Fruit fly (Drosophila melanogaster): ENCODE measurements around the gene CG6576.

The CG6576 gene

DNA sequence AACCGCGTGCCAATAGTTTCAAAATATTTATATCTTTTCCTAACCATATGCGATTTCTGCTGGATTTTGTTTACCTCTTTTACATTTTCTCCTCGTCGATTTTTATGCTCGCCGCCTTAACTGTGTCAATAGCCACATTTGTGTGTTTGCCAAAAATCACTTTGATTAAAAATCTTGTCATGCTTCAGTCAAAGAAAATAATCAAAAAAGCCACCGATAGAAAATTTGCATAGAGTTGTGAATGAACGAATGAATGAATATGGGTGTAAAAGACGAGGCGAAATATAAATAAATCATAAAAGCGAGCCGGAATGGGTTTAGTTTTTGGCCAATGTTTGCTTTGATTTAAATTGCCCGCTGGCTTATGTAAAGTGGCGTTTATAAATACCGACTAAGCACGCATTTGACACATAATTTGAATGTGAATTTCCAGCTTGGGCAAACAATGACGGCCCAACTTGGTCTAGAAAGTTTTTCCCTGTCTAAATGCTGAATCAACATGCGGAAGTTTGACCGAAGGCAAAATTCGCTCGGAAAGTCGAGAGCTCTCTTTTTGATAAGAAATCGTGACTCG lies 25.0 kb downstream of the CG6576 start:
- no peak for TF ChIP-seq CG3065 (GFP tag; optimal IDR thresholded peaks at IDR 0.05)
- TF ChIP-seq CG8290 (GFP tag; optimal IDR thresholded peaks at IDR 0.05) = no peak
- no peak for TF ChIP-seq CG8290 (tag; optimal IDR thresholded peaks at IDR 0.05)
- no peak for TF ChIP-seq ac (GFP tag; optimal IDR thresholded peaks at IDR 0.05)
- no peak for TF ChIP-seq CG6689 (GFP tag; IDR thresholded peaks at IDR 0.05)
- no peak for TF ChIP-seq Sry-δ (GFP tag; optimal IDR thresholded peaks at IDR 0.05)
- peak; percentile 61; the same call in 1 of the 2 replicates for TF ChIP-seq vvl (GFP tag; IDR thresholded peaks at IDR 0.05)
- TF ChIP-seq Med (GFP tag) = peak; percentile 72
- TF ChIP-seq odd (GFP tag; optimal IDR thresholded peaks at IDR 0.05) = no peak
- TF ChIP-seq sens (GFP tag) = peak; percentile 38
- TF ChIP-seq CG9437 (GFP tag; optimal IDR thresholded peaks at IDR 0.05) = no peak
- TF ChIP-seq chinmo (GFP tag; IDR thresholded peaks at IDR 0.05; ENCODE audit: partially characterized antibody) = 0 out of 4 replicates have a peak, but pooled peaks have one; percentile 57
- TF ChIP-seq oc (tag; optimal IDR thresholded peaks at IDR 0.05) = peak; percentile 32
- TF ChIP-seq H2.0 (GFP tag; IDR thresholded peaks at IDR 0.05) = no peak

DNA sequence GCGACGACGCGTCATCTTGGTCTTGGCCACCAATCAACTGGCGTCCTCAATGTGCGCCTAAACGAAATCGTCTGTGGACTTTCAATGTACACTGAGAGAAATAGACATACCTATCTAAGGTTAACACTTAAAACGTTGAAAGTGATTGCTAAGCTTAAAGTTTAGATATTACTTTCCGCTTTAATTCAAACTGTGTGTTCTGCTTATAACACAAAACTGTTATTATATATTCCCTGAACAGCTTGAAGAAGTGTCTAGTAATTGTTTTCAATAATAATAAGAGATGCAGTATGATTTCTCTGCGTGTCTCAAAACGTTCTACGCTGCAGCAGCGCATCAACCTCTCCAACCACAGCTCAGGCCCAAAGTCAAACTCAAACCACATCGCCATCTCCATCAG lies 26.2 kb downstream of the CG6576 start:
- peak; percentile 29 for TF ChIP-seq sens (GFP tag)
- no peak for TF ChIP-seq Jarid2 (GFP tag; optimal IDR thresholded peaks at IDR 0.05)
- TF ChIP-seq Elba2 (GFP tag; optimal IDR thresholded peaks at IDR 0.05) = no peak
- no peak for TF ChIP-seq CG18764 (GFP tag; optimal IDR thresholded peaks at IDR 0.05)
- no peak for TF ChIP-seq GATAe (GFP tag; conservative IDR thresholded peaks at IDR 0.05)
- TF ChIP-seq CG1602 (GFP tag; optimal IDR thresholded peaks at IDR 0.05) = no peak
- peak; percentile 41 for TF ChIP-seq Drgx (GFP tag; IDR thresholded peaks at IDR 0.05)
- TF ChIP-seq Doc3 (GFP tag; IDR thresholded peaks at IDR 0.05; ENCODE audit: partially characterized antibody) = no peak
- TF ChIP-seq Blimp-1 (GFP tag; optimal IDR thresholded peaks at IDR 0.05) = peak; percentile 19
- TF ChIP-seq crc (GFP tag; optimal IDR thresholded peaks at IDR 0.05) = no peak
- 0 out of 2 replicates have a peak, but pooled peaks have one; percentile 4 for TF ChIP-seq HLH3B (GFP tag; IDR thresholded peaks at IDR 0.05)
- TF ChIP-seq bsh (GFP tag; optimal IDR thresholded peaks at IDR 0.05) = peak in 1 of 2 experiments; percentile 34

DNA sequence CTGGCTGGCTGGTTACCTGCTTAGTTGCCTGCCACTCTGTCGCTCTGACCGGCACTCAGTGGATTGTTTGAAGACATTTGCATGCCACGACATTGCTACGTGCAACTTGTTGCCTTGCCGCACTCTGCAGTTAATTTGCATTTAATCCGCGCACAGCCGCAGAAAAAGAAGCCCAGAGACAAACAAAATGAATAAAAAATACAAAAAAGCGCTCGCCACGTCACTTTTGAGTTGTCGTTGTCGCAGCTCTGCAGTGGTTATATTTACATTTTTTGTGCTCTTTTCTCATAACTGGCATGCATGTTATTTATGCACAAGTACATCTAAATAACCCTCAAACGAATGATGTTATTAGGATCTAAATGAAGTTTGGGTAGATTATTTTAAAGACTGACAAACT lies 27.5 kb downstream of the CG6576 start:
- TF ChIP-seq nom (GFP tag; optimal IDR thresholded peaks at IDR 0.05) (peak; percentile 5), Asciz (GFP tag; optimal IDR thresholded peaks at IDR 0.05) (no peak), bsh (GFP tag; optimal IDR thresholded peaks at IDR 0.05) (peak in 1 of 2 experiments; percentile 24), Pdp1 (GFP tag; optimal IDR thresholded peaks at IDR 0.05) (no peak), Drgx (GFP tag; IDR thresholded peaks at IDR 0.05) (0 out of 2 replicates have a peak, but pooled peaks have one; percentile 16)

DNA sequence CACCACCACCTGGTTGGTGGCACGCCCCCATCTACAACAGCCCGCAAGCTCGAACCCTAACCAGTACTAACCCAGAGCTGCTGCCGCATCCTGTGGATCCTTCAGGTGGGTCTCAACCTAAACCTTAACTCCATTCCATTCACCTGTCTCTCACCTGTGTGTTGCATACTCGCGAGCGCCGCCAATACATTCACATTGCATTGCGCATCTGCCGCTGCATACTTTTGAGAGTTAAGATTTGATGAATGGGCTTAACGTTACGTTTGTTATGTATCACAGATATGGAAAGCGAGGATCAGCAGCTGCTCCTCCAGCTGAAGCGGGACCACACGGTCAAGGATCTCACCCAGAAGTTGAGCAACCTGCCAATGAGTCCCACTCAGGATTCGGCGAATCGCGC lies 31.5 kb downstream of the CG6576 start:
- TF ChIP-seq CG18599 (GFP tag; optimal IDR thresholded peaks at IDR 0.05) (no peak), CG15514 (GFP tag; optimal IDR thresholded peaks at IDR 0.05) (peak; percentile 14), CG9727 (GFP tag; optimal IDR thresholded peaks at IDR 0.05) (no peak), CG8359 (GFP tag; optimal IDR thresholded peaks at IDR 0.05; ENCODE audit: borderline replicate concordance) (peak; percentile 85), CG9437 (GFP tag; optimal IDR thresholded peaks at IDR 0.05) (peak; percentile 98), wor (GFP tag; IDR thresholded peaks at IDR 0.05) (no peak), Sox102F (GFP tag; optimal IDR thresholded peaks at IDR 0.05) (no peak), MBD-R2 (GFP tag; IDR thresholded peaks at IDR 0.05) (0 out of 2 replicates have a peak, but pooled peaks have one; percentile 11), tup (GFP tag; optimal IDR thresholded peaks at IDR 0.05) (no peak)
